Fruit fly (Drosophila melanogaster): ENCODE measurements around the gene CG33267.
"Not testable (repeated sequence)": the region's sequence is repeated elsewhere in the genome, so short reads cannot be mapped to it uniquely, and the experiment has no call there.

CG33267 gene

DNA sequence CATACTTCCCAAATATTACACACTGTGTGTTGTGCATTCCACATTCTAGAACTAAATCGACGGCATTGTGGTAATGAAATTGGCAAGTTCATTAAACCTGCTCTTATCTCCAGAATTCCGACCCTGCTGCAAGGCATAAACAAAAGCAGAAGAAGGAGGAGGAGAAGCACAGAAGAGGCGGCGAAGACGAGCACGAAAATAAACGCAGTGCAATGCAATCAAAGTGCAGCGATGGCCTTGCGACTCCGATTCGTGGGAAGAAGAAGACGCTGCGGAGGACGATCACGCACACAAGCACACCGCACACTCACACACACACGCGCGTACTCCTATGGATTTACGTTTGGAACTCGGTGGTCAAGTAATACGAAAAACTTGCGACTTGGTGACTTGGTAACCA, 3.4 kb upstream of the CG33267 start:
- TF ChIP-seq CG13204 (GFP tag; optimal IDR thresholded peaks at IDR 0.05) (peak; percentile 60), EcR (GFP tag; optimal IDR thresholded peaks at IDR 0.05) (peak; percentile 97), gl (tag; optimal IDR thresholded peaks at IDR 0.05) (no peak), CG4496 (GFP tag; IDR thresholded peaks at IDR 0.05) (0 out of 3 replicates have a peak, but pooled peaks have one; percentile 9)

DNA sequence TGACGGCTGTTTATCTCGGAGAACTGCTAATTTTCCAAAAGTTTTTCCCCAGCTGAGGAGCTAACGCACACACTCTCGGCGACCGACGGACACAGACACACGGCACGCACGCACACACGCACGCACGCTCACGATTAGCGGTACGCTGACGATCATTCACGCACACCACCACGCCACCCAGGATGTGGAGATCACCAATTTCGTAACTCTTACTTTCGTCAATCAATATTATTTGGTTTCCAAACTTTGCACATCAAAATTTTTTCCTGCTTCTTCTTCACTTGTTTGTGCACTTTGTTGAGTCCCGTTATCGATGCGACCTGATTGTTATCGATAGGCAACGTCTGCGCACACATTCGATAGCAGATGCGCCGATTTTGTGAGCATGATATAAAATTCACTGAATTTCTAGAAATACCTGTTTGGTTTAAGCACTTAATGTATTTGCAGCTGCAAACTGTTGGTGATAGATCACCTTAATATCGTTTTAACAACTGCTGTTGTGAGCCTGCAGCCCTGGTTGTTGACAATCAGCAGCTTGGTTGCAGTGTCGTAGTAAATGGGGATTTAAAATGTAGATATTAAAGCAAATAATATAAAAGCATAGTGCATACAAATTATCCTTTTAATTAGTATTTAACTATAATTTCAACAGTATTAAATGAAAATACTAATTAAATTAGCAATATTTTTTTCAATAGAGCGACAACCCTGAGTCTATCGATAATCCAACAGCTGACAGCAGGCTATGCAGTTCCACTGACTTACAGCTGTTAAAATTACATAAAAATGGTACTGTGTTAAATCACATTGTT, 2.1 kb upstream of the CG33267 start, which contains the start of the genes CG7394 and Mob2:
CG7394 (plus strand) TSS at position 51 of the 815 bp plus-strand sequence.
Mob2 (minus strand) TSS at position 288 of the 815 bp plus-strand sequence.
- peak; percentile 80 for TF ChIP-seq CG8301 (tag; optimal IDR thresholded peaks at IDR 0.05)
- TF ChIP-seq CG17806 (tag; optimal IDR thresholded peaks at IDR 0.05) = peak; percentile 87
- peak; percentile 75 for TF ChIP-seq CG9948 (tag; optimal IDR thresholded peaks at IDR 0.05)
- TF ChIP-seq EcR (GFP tag; optimal IDR thresholded peaks at IDR 0.05) = peak; percentile 17
- TF ChIP-seq CG8159 (tag; optimal IDR thresholded peaks at IDR 0.05) = peak; percentile 81
- peak; percentile 80 for TF ChIP-seq CG34367 (tag; optimal IDR thresholded peaks at IDR 0.05)
- TF ChIP-seq gl (tag; optimal IDR thresholded peaks at IDR 0.05) = peak; percentile 13
- TF ChIP-seq Snoo (tag; optimal IDR thresholded peaks at IDR 0.05) = peak; percentile 81
- peak; percentile 50; the same call in 1 of the 2 replicates for TF ChIP-seq CG10348 (GFP tag; IDR thresholded peaks at IDR 0.05)
- peak; percentile 88 for TF ChIP-seq Pif1A (GFP tag; optimal IDR thresholded peaks at IDR 0.05)
- peak; percentile 86; the same call in 1 of the 2 replicates for TF ChIP-seq CG32121 (GFP tag; IDR thresholded peaks at IDR 0.05)
- TF ChIP-seq CG4496 (GFP tag; IDR thresholded peaks at IDR 0.05) = peak; percentile 87
- peak; percentile 71 for TF ChIP-seq rn (GFP tag; IDR thresholded peaks at IDR 0.05)
- TF ChIP-seq Ets98B (GFP tag; IDR thresholded peaks at IDR 0.05) = peak; percentile 87
- peak; percentile 84 for TF ChIP-seq CG14655 (GFP tag; optimal IDR thresholded peaks at IDR 0.05)
- TF ChIP-seq CG15710 (tag; optimal IDR thresholded peaks at IDR 0.05) = peak; percentile 81
- peak; percentile 87 for TF ChIP-seq Pif1B (GFP tag; optimal IDR thresholded peaks at IDR 0.05)
- peak; percentile 85 for TF ChIP-seq D1 (tag; optimal IDR thresholded peaks at IDR 0.05)
- TF ChIP-seq fd96Ca (GFP tag; IDR thresholded peaks at IDR 0.05) = peak; percentile 90
- peak; percentile 81 for TF ChIP-seq CG12605 (GFP tag; IDR thresholded peaks at IDR 0.05)
- TF ChIP-seq CG13204 (GFP tag; optimal IDR thresholded peaks at IDR 0.05) = no peak

DNA sequence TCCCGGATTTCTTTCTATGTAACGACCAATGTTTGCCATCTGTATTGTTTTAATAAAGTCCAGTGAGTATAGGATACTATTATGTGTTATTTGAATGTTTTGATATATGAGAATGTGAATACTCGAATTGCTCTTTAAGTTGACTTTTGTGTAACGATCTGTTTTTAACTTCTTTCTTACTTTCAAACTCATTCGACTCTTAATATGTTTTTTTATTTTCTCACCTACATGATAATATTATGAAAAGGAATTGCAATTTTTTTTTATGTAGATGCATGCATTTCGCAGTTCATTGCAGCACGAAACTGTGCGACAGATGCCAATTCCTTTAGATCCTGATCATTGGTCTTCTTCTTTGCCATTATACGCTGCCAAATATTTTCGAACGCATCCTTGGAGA, 10.3 kb downstream of the CG33267 start, which contains the start of gene CG33490:
CG33490 (minus strand) TSS at position 101 of the 400 bp plus-strand sequence.
- TF ChIP-seq CG17806 (tag; optimal IDR thresholded peaks at IDR 0.05) (no peak), CG12605 (GFP tag; IDR thresholded peaks at IDR 0.05) (no peak)

DNA sequence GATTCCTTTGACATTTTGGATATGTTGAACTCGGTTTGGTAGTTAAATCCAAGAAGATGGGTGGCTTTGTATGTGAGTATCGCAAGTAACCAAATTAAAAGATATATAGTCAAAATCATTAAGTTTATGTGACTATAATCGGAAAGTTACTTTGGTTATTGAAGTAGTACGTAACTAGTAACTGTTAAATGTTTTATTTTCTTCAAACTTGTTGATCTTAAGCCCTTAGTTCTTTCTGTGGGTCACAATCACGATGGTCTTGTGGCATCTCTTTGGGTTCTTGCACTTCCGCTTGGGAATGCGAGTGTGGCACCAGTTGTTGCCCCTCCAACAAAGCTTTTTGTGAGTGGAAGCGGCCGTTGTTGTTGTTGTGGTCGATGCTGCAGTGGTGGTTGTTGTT, 12.7 kb downstream of the CG33267 start, which contains the start of gene CG33489:
CG33489 (minus strand) TSS at position 101 of the 400 bp plus-strand sequence.
- not testable (repeated sequence) for TF ChIP-seq Ets98B (GFP tag; IDR thresholded peaks at IDR 0.05); rn (GFP tag; IDR thresholded peaks at IDR 0.05); Pif1A (GFP tag; optimal IDR thresholded peaks at IDR 0.05)

DNA sequence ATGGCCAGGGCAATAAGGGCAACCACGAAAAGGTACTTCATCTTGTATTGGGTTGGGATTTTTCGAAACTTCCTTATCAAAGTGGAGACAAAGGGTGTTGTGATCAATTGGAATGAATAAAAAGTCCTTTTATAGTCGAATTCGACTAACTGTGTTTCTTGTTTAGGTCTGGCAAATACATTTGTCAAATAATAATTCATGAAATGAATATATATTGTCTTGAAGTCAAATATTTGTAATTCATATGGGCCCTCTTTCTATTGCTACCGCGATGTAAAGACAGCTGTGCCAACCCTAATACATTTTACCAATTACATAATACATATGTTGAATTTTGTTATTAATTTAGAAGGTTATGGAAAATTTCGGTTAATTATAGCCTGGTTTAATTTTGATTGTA, 13.1 kb downstream of the CG33267 start, which contains the start of gene CG33271:
CG33271 (minus strand) TSS at position 101 of the 400 bp plus-strand sequence.
- TF ChIP-seq CG10348 (GFP tag; IDR thresholded peaks at IDR 0.05) (no peak), CG17806 (tag; optimal IDR thresholded peaks at IDR 0.05) (no peak), CG34367 (tag; optimal IDR thresholded peaks at IDR 0.05) (no peak), CG12605 (GFP tag; IDR thresholded peaks at IDR 0.05) (no peak), CG32121 (GFP tag; IDR thresholded peaks at IDR 0.05) (no peak), Snoo (tag; optimal IDR thresholded peaks at IDR 0.05) (no peak), CG4496 (GFP tag; IDR thresholded peaks at IDR 0.05) (no peak), CG8159 (tag; optimal IDR thresholded peaks at IDR 0.05) (no peak), gl (tag; optimal IDR thresholded peaks at IDR 0.05) (no peak), CG13204 (GFP tag; optimal IDR thresholded peaks at IDR 0.05) (no peak), CG15710 (tag; optimal IDR thresholded peaks at IDR 0.05) (no peak), Ets98B (GFP tag; IDR thresholded peaks at IDR 0.05) (no peak)

DNA sequence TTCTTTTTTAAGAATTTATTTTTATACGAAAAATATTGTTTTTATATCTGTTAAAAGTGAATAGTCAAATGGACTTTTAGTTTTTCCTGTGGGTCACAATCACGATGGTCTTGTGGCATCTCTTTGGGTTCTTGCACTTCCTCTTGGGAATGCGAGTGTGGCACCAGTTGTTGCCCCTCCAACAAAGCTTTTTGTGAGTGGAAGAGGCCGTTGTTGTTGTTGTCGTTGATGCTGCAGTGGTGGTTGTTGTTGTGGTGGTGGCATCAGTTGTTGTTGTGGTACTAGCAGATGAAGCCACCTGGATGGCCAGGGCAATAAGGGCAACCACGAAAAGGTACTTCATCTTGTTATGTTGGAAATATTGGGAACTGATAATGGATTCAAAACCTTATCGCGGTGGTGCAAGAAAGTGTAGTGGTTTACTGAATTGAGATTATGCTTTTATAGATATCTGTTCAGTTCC, 14.0 kb downstream of the CG33267 start, which contains the start of gene CG33270:
CG33270 (minus strand) TSS at position 413 of the 463 bp plus-strand sequence.
- TF ChIP-seq D1 (tag; optimal IDR thresholded peaks at IDR 0.05) (no peak), CG9948 (tag; optimal IDR thresholded peaks at IDR 0.05) (no peak), gl (tag; optimal IDR thresholded peaks at IDR 0.05) (no peak), CG10348 (GFP tag; IDR thresholded peaks at IDR 0.05) (no peak)

DNA sequence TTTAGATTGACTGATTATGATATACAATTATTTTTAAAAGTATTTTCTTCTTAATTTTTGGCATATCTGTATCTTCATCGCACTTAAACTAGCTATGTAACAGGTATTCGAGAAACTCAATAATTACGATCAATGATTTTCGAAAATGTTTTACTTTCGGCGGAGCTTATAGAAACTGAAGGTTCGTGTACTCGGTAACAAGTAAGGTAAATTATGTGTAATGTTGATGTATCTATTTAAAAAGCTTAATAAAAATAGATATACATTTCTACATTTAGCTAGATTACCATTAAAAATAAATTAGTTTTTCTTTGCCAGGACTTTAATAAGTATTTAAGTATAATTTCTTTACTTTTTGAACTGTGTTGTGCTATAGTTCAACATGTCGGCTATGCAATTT, 14.6 kb downstream of the CG33267 start:
- TF ChIP-seq CG32121 (GFP tag; IDR thresholded peaks at IDR 0.05) (no peak), D1 (tag; optimal IDR thresholded peaks at IDR 0.05) (peak; percentile 70), CG8301 (tag; optimal IDR thresholded peaks at IDR 0.05) (no peak), Pif1A (GFP tag; optimal IDR thresholded peaks at IDR 0.05) (no peak), gl (tag; optimal IDR thresholded peaks at IDR 0.05) (no peak), CG15710 (tag; optimal IDR thresholded peaks at IDR 0.05) (no peak), CG34367 (tag; optimal IDR thresholded peaks at IDR 0.05) (no peak)
